Worm (Caenorhabditis elegans) whole organism, young adult: ENCODE measurements around the gene K02D10.2.

ENCODE experiments used
- B0019.2 ChIP-seq: fragments of 200-800 bp; sonication (Bioruptor generic); conservative IDR thresholded peaks from 2 replicates; pipeline ENCODE4 v1.3.6; 2022; ENCODE audit warnings: missing genetic modification reagents, missing genetic modification characterization, missing compliant biosample characterization
- B0035.1 ChIP-seq: sonication (generic microtip); optimal IDR thresholded peaks from 2 replicates; lab custom pipeline; 2016; ENCODE audit warnings: missing genetic modification characterization, mild to moderate bottlenecking, missing compliant biosample characterization, missing genotype, missing genetic modification reagents
- B0261.1 ChIP-seq: sonication (generic microtip); optimal IDR thresholded peaks from 2 replicates; lab custom pipeline; 2016; ENCODE audit warnings: mild to moderate bottlenecking, missing genetic modification characterization, moderate library complexity, missing compliant biosample characterization
- C17E4.6 ChIP-seq: fragments of 200-800 bp; sonication (Bioruptor generic); IDR thresholded peaks from 2 replicates; pipeline ENCODE4 v1.3.6; 2022; ENCODE audit warnings: missing genetic modification reagents, missing genetic modification characterization, missing compliant biosample characterization
- D2030.7 ChIP-seq: fragments of 200-800 bp; sonication (Bioruptor generic); IDR thresholded peaks from 2 replicates; pipeline ENCODE4 v1.3.6; 2022; ENCODE audit warnings: missing genetic modification reagents, missing genetic modification characterization, missing compliant biosample characterization
- F39B2.1 ChIP-seq: fragments of 200-800 bp; sonication (Bioruptor generic); IDR thresholded peaks from 2 replicates; pipeline ENCODE4 v1.3.6; 2022; ENCODE audit warnings: missing genetic modification reagents, missing genetic modification characterization, missing compliant biosample characterization
- F57C9.4 ChIP-seq: sonication (generic microtip); optimal IDR thresholded peaks from 2 replicates; lab custom pipeline; 2017; ENCODE audit warnings: mild to moderate bottlenecking, missing genetic modification characterization, missing compliant biosample characterization
- K11D2.4 ChIP-seq: fragments of 200-800 bp; sonication (Bioruptor generic); IDR thresholded peaks from 2 replicates; pipeline ENCODE4 v1.3.6; 2022; ENCODE audit warnings: missing genetic modification reagents, missing genetic modification characterization, missing compliant biosample characterization
- K12H6.12 ChIP-seq: fragments of 200-800 bp; sonication (Bioruptor generic); optimal IDR thresholded peaks from 2 replicates; lab custom pipeline; 2018; ENCODE audit warnings: mild to moderate bottlenecking, missing genetic modification characterization, missing compliant biosample characterization
- T07F8.4 ChIP-seq: sonication (generic microtip); optimal IDR thresholded peaks from 2 replicates; lab custom pipeline; 2016; ENCODE audit warnings: mild to moderate bottlenecking, missing genetic modification characterization, moderate library complexity, missing compliant biosample characterization
- T26A5.8 ChIP-seq: sonication (generic microtip); optimal IDR thresholded peaks from 2 replicates; lab custom pipeline; 2016; ENCODE audit warnings: missing genetic modification characterization, missing compliant biosample characterization
- Y95B8A.8 ChIP-seq: fragments of 200-800 bp; sonication (Bioruptor generic); IDR thresholded peaks from 2 replicates; pipeline ENCODE4 v1.3.6; 2022; ENCODE audit warnings: missing genetic modification reagents, missing genetic modification characterization, missing compliant biosample characterization
- ZK185.1 ChIP-seq: sonication (generic microtip); optimal IDR thresholded peaks from 2 replicates; lab custom pipeline; 2016; ENCODE audit warnings: mild to moderate bottlenecking, missing genetic modification characterization, missing compliant biosample characterization; ENCODE audit not compliant: poor library complexity, severe bottlenecking
- akir-1 ChIP-seq: fragments of 200-800 bp; sonication (Bioruptor generic); optimal IDR thresholded peaks from 2 replicates; lab custom pipeline; 2018; ENCODE audit warnings: mild to moderate bottlenecking, missing genetic modification characterization, moderate library complexity, missing compliant biosample characterization
- ama-1 ChIP-seq, 3 experiments: fragments of 150-350 bp in 1 of 3; sonication (generic microtip) in 2 of 3; optimal IDR thresholded peaks; 2 replicates each; lab custom pipeline; 2014 to 2018; ENCODE audit warnings: missing biosample characterization in 2 of 3, missing genetic modification characterization in 2 of 3, missing genetic modification reagents in 2 of 3
- aptf-2 ChIP-seq: fragments of 200-800 bp; sonication (Bioruptor generic); conservative IDR thresholded peaks from 2 replicates; pipeline ENCODE4 v1.3.6; 2022; ENCODE audit warnings: missing genetic modification reagents, missing genetic modification characterization, missing compliant biosample characterization
- aptf-3 ChIP-seq: fragments of 200-800 bp; sonication (Bioruptor generic); IDR thresholded peaks from 2 replicates; pipeline ENCODE4 v1.3.6; 2022; ENCODE audit warnings: missing genetic modification characterization, missing compliant biosample characterization
- atf-7 ChIP-seq: sonication (generic microtip); optimal IDR thresholded peaks from 2 replicates; lab custom pipeline; 2017; ENCODE audit warnings: mild to moderate bottlenecking, missing genetic modification characterization, missing compliant biosample characterization
- athp-1 ChIP-seq: sonication (generic microtip); optimal IDR thresholded peaks from 2 replicates; lab custom pipeline; 2017; ENCODE audit warnings: mild to moderate bottlenecking, missing genetic modification characterization, missing compliant biosample characterization
- bed-2 ChIP-seq: fragments of 200-800 bp; sonication (Bioruptor generic); IDR thresholded peaks from 2 replicates; pipeline ENCODE4 v1.3.6; 2022; ENCODE audit warnings: missing genetic modification reagents, missing genetic modification characterization, missing compliant biosample characterization
- cebp-1 ChIP-seq, 2 experiments: fragments of 200-800 bp in 1 of 2; sonication (Bioruptor generic) in 1 of 2; sonication (generic microtip) in 1 of 2; IDR thresholded peaks in 1 of 2; optimal IDR thresholded peaks in 1 of 2; 2 replicates each; pipeline versions ENCODE4 v1.3.6 to Lab custom; 2017 to 2022; ENCODE audit warnings: missing compliant biosample characterization in 2 of 2, missing genetic modification characterization in 2 of 2, mild to moderate bottlenecking in 1 of 2, missing genetic modification reagents in 1 of 2, moderate library complexity in 1 of 2
- ceh-40 ChIP-seq: fragments of 200-800 bp; sonication (Bioruptor generic); IDR thresholded peaks from 2 replicates; pipeline ENCODE4 v1.3.6; 2022; ENCODE audit warnings: missing genetic modification characterization, missing compliant biosample characterization
- ceh-79 ChIP-seq: sonication (generic microtip); optimal IDR thresholded peaks from 2 replicates; lab custom pipeline; 2017; ENCODE audit warnings: mild to moderate bottlenecking, missing genetic modification characterization, missing compliant biosample characterization
- dpff-1 ChIP-seq: sonication (generic microtip); optimal IDR thresholded peaks from 2 replicates; lab custom pipeline; 2017; ENCODE audit warnings: mild to moderate bottlenecking, missing genetic modification characterization, missing compliant biosample characterization
- efl-1 ChIP-seq: fragments of 150-350 bp; optimal IDR thresholded peaks from 2 replicates; lab custom pipeline; 2014; ENCODE audit warnings: missing biosample characterization, missing genetic modification reagents, missing genetic modification characterization
- egl-44 ChIP-seq: fragments of 200-800 bp; sonication (Bioruptor generic); IDR thresholded peaks from 2 replicates; pipeline ENCODE4 v1.3.6; 2022; ENCODE audit warnings: missing genetic modification reagents, missing genetic modification characterization, missing compliant biosample characterization
- ekl-4 ChIP-seq: fragments of 200-800 bp; sonication (Bioruptor generic); IDR thresholded peaks from 2 replicates; pipeline ENCODE4 v1.3.6; 2022; ENCODE audit warnings: missing genetic modification reagents, missing genetic modification characterization, missing compliant biosample characterization
- gei-17 ChIP-seq: fragments of 200-800 bp; sonication (Bioruptor generic); optimal IDR thresholded peaks from 2 replicates; lab custom pipeline; 2018; ENCODE audit warnings: mild to moderate bottlenecking, missing genetic modification characterization, missing compliant biosample characterization
- him-1 ChIP-seq: sonication (generic microtip); optimal IDR thresholded peaks from 2 replicates; lab custom pipeline; 2016; ENCODE audit warnings: missing genotype, missing genetic modification reagents, missing genetic modification characterization, missing compliant biosample characterization
- hrde-1 ChIP-seq: sonication (generic microtip); optimal IDR thresholded peaks from 2 replicates; lab custom pipeline; 2016; ENCODE audit warnings: missing genetic modification characterization, mild to moderate bottlenecking, missing compliant biosample characterization, moderate library complexity, missing genotype, missing genetic modification reagents, borderline replicate concordance
- lin-26 ChIP-seq: fragments of 200-800 bp; sonication (Bioruptor generic); IDR thresholded peaks from 2 replicates; pipeline ENCODE4 v1.3.6; 2022; ENCODE audit warnings: missing genetic modification reagents, missing genetic modification characterization, missing compliant biosample characterization
- lin-35 ChIP-seq, 3 experiments: fragments of 150-350 bp in 2 of 3; sonication (generic microtip) in 1 of 3; optimal IDR thresholded peaks; 2 replicates each; lab custom pipeline; 2014 to 2018; ENCODE audit warnings: missing biosample characterization in 3 of 3, missing genetic modification characterization in 3 of 3, missing genetic modification reagents in 3 of 3
- lir-1 ChIP-seq: fragments of 200-800 bp; sonication (Bioruptor generic); conservative IDR thresholded peaks from 2 replicates; pipeline ENCODE4 v1.3.6; 2022; ENCODE audit warnings: missing genetic modification reagents, missing genetic modification characterization, missing compliant biosample characterization
- madf-3 ChIP-seq: fragments of 200-800 bp; sonication (Bioruptor generic); IDR thresholded peaks from 2 replicates; pipeline ENCODE4 v1.3.6; 2022; ENCODE audit warnings: missing genetic modification reagents, missing genetic modification characterization, missing compliant biosample characterization
- madf-6 ChIP-seq: fragments of 200-800 bp; sonication (Bioruptor generic); IDR thresholded peaks from 2 replicates; pipeline ENCODE4 v1.3.6; 2022; ENCODE audit warnings: missing genetic modification reagents, missing genetic modification characterization, missing compliant biosample characterization
- madf-8 ChIP-seq: fragments of 200-800 bp; sonication (Bioruptor generic); conservative IDR thresholded peaks from 2 replicates; pipeline ENCODE4 v1.3.6; 2022; ENCODE audit warnings: missing genetic modification reagents, missing genetic modification characterization, missing compliant biosample characterization
- mcd-1 ChIP-seq: fragments of 200-800 bp; sonication (Bioruptor generic); IDR thresholded peaks from 2 replicates; pipeline ENCODE4 v1.3.6; 2022; ENCODE audit warnings: missing genetic modification reagents, missing genetic modification characterization, missing compliant biosample characterization
- mel-28 ChIP-seq: sonication (generic microtip); optimal IDR thresholded peaks from 2 replicates; lab custom pipeline; 2016; ENCODE audit warnings: borderline replicate concordance, mild to moderate bottlenecking, missing genetic modification characterization, missing compliant biosample characterization
- mes-4 ChIP-seq: sonication (generic microtip); optimal IDR thresholded peaks from 2 replicates; lab custom pipeline; 2016; ENCODE audit warnings: missing genotype, missing genetic modification characterization, missing compliant biosample characterization
- sdz-38 ChIP-seq: sonication (generic microtip); optimal IDR thresholded peaks from 2 replicates; lab custom pipeline; 2016; ENCODE audit warnings: missing genotype, missing genetic modification characterization, missing compliant biosample characterization
- snpc-1.3 ChIP-seq: sonication (generic microtip); optimal IDR thresholded peaks from 2 replicates; lab custom pipeline; 2017; ENCODE audit warnings: missing genetic modification characterization, mild to moderate bottlenecking, missing compliant biosample characterization, antibody characterized with exemption, moderate library complexity, missing genotype, missing genetic modification reagents; ENCODE audit not compliant: insufficient read depth
- snpc-3.4 ChIP-seq: sonication (generic microtip); optimal IDR thresholded peaks from 2 replicates; lab custom pipeline; 2017; ENCODE audit warnings: missing genetic modification characterization, mild to moderate bottlenecking, missing compliant biosample characterization, antibody characterized with exemption, moderate library complexity, missing genotype, missing genetic modification reagents
- xnd-1 ChIP-seq: sonication (generic microtip); optimal IDR thresholded peaks from 2 replicates; lab custom pipeline; 2016; ENCODE audit warnings: missing genotype, missing genetic modification reagents, missing genetic modification characterization, missing compliant biosample characterization
- zfh-2 ChIP-seq: fragments of 200-800 bp; sonication (Bioruptor generic); conservative IDR thresholded peaks from 2 replicates; pipeline ENCODE4 v1.3.6; 2022; ENCODE audit warnings: missing genetic modification reagents, missing genetic modification characterization, missing compliant biosample characterization
- ztf-6 ChIP-seq: fragments of 200-800 bp; sonication (Bioruptor generic); IDR thresholded peaks from 2 replicates; pipeline ENCODE4 v1.3.6; 2022; ENCODE audit warnings: missing genetic modification reagents, missing genetic modification characterization, missing compliant biosample characterization

Gene K02D10.2

ce11 chrIII:8743796-8744404 lies 27.2 kb downstream of the K02D10.2 start, which contains the start of gene ZK370.6:
Gene ZK370.6, minus strand, starts transcription at chrIII:8743846.
- no peak for TF ChIP-seq ceh-40 (GFP tag; lab: Robert Waterston, UW)
- TF ChIP-seq T07F8.4 (tag; lab: Kevin White, UChicago) = no peak
- no peak for TF ChIP-seq dpff-1
- TF ChIP-seq C17E4.6 (GFP tag; lab: Robert Waterston, UW) = no peak
- TF ChIP-seq atf-7 (tag; lab: Kevin White, UChicago) = no peak
- no peak for TF ChIP-seq athp-1 (tag; lab: Kevin White, UChicago)
- no peak for TF ChIP-seq hrde-1
- TF ChIP-seq ceh-79 (tag; lab: Kevin White, UChicago) = no peak
- TF ChIP-seq efl-1 (GFP tag; lab: Kevin White, UChicago) = no peak
- TF ChIP-seq B0261.1 (tag; lab: Kevin White, UChicago) = no peak
- no peak for TF ChIP-seq bed-2 (GFP tag; lab: Robert Waterston, UW)
- TF ChIP-seq ama-1 (optimal IDR thresholded peaks at IDR 0.05; lab: Kevin White, UChicago) = no peak
- TF ChIP-seq ama-1 (GFP tag; optimal IDR thresholded peaks at IDR 0.05; lab: Kevin White, UChicago) = no peak
- TF ChIP-seq B0035.1 (tag; lab: Kevin White, UChicago) = no peak
- TF ChIP-seq mel-28 (tag; lab: Kevin White, UChicago) = no peak
- TF ChIP-seq akir-1 (GFP tag; lab: Kevin White, UChicago) = no peak
- TF ChIP-seq snpc-1.3 (tag; lab: Kevin White, UChicago) = no peak
- TF ChIP-seq lin-26 (GFP tag; lab: Robert Waterston, UW) = no peak
- no peak for TF ChIP-seq ekl-4 (GFP tag; lab: Robert Waterston, UW)

DNA sequence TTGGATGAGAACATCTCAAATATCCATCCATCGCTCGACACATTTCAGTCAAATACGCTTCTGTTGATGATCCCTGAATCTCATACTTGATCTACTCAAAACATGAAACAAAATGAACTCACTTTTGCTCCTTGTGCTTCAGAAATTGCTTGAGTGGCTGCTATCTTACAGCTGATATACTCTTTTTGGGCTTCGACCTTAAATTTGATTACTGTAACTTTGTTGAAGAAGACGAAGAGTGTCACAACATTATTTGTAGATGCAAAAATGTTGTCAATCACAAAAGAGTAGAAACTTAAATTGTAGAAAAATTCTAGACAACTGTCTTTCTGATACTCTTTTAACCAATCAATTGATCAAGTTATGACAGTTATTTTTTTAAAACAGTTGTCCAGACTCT lies 28.5 kb downstream of the K02D10.2 start:
- TF ChIP-seq madf-3 (GFP tag; lab: Robert Waterston, UW) (no peak), zfh-2 (GFP tag; lab: Robert Waterston, UW) (no peak), T07F8.4 (tag; lab: Kevin White, UChicago) (no peak), madf-8 (no peak), D2030.7 (GFP tag; lab: Robert Waterston, UW) (no peak), mcd-1 (no peak), aptf-2 (no peak), K12H6.12 (no peak), ZK185.1 (tag; lab: Kevin White, UChicago) (no peak), F57C9.4 (tag; lab: Kevin White, UChicago) (no peak), mes-4 (no peak), xnd-1 (tag; lab: Kevin White, UChicago) (no peak), bed-2 (GFP tag; lab: Robert Waterston, UW) (no peak), gei-17 (GFP tag; lab: Kevin White, UChicago) (no peak), sdz-38 (tag; lab: Kevin White, UChicago) (no peak), Y95B8A.8 (GFP tag; lab: Robert Waterston, UW) (no peak), T26A5.8 (tag; lab: Kevin White, UChicago) (no peak), egl-44 (GFP tag; lab: Robert Waterston, UW) (no peak), ztf-6 (GFP tag; lab: Robert Waterston, UW) (no peak)
- TF ChIP-seq, all 124 proteins: peak for 0

DNA sequence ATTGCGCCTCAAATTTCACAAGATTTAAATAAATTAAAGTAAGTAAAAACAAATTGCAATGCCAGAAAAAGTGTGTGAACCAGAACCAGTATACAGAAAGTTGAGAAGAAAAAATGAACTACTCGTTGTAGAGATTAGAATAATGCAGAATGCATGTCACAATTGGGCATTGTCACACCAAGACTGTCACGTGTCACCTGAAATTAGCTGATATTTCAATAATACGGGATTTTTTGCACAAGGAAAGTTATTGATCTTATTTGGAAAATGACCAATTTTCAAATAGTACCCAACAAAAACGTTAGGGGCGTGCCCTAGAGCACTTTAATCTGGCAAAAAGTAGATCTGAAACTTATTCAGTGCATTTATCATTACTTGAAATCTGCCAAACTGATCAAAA lies 29.1 kb downstream of the K02D10.2 start:
- no peak for TF ChIP-seq ceh-40 (GFP tag; lab: Robert Waterston, UW)
- TF ChIP-seq cebp-1 (GFP tag; IDR thresholded peaks at IDR 0.05; lab: Robert Waterston, UW) = no peak
- TF ChIP-seq cebp-1 (tag; optimal IDR thresholded peaks at IDR 0.05; lab: Kevin White, UChicago) = no peak
- no peak for TF ChIP-seq K11D2.4 (GFP tag; lab: Robert Waterston, UW)
- no peak for TF ChIP-seq madf-6 (GFP tag; lab: Robert Waterston, UW)
- no peak for TF ChIP-seq lir-1 (GFP tag; lab: Robert Waterston, UW)
- TF ChIP-seq snpc-3.4 (tag; lab: Kevin White, UChicago) = no peak
- TF ChIP-seq B0019.2 (GFP tag; lab: Robert Waterston, UW) = no peak
- TF ChIP-seq him-1 (tag; lab: Kevin White, UChicago) = no peak
- no peak for TF ChIP-seq lin-35 (GFP tag; optimal IDR thresholded peaks at IDR 0.05; lab: Kevin White, UChicago)
- TF ChIP-seq F39B2.1 = no peak
- no peak for TF ChIP-seq aptf-3 (GFP tag; lab: Robert Waterston, UW)
